Worm (Caenorhabditis elegans) whole organism, midembryonic: ENCODE measurements around the gene F40G12.11.

Experiments
- T22C8.4 ChIP-seq: fragments of 200-800 bp; sonication (Bioruptor generic); IDR thresholded peaks from 2 replicates; pipeline ENCODE4 v1.3.6; 2022; ENCODE audit warnings: missing genetic modification characterization, missing compliant biosample characterization
- cog-1 ChIP-seq: sonication (generic microtip); optimal IDR thresholded peaks from 2 replicates; lab custom pipeline; 2016; ENCODE audit warnings: missing genetic modification characterization, missing compliant biosample characterization
- flt-1 ChIP-seq: fragments of 200-800 bp; sonication (Bioruptor generic); IDR thresholded peaks from 2 replicates; pipeline ENCODE4 v1.3.6; 2022; ENCODE audit warnings: missing genetic modification characterization, missing compliant biosample characterization
- klf-2 ChIP-seq: fragments of 200-800 bp; sonication (Bioruptor generic); conservative IDR thresholded peaks from 2 replicates; pipeline ENCODE4 v1.3.6; 2022; ENCODE audit warnings: missing genetic modification reagents, missing genetic modification characterization, missing compliant biosample characterization
- med-1 ChIP-seq: sonication (generic microtip); optimal IDR thresholded peaks from 2 replicates; lab custom pipeline; 2017; ENCODE audit warnings: missing genetic modification characterization, mild to moderate bottlenecking, missing compliant biosample characterization, antibody characterized with exemption, missing genetic modification reagents; ENCODE audit not compliant: insufficient read depth
- ref-1 ChIP-seq: fragments of 200-800 bp; sonication (Bioruptor generic); conservative IDR thresholded peaks from 2 replicates; pipeline ENCODE4 v1.3.6; 2022; ENCODE audit warnings: missing genetic modification reagents, missing genetic modification characterization, missing compliant biosample characterization
- tab-1 ChIP-seq: fragments of 200-800 bp; sonication (Bioruptor generic); IDR thresholded peaks from 2 replicates; pipeline ENCODE4 v1.3.6; 2022; ENCODE audit warnings: missing genetic modification characterization, missing compliant biosample characterization
- ztf-23 ChIP-seq: fragments of 200-800 bp; sonication (Bioruptor generic); IDR thresholded peaks from 2 replicates; pipeline ENCODE4 v1.3.6; 2022; ENCODE audit warnings: missing genetic modification reagents, missing genetic modification characterization, missing compliant biosample characterization
- ztf-29 ChIP-seq: fragments of 200-800 bp; sonication (Bioruptor generic); IDR thresholded peaks from 2 replicates; pipeline ENCODE4 v1.3.6; 2022; ENCODE audit warnings: missing genetic modification reagents, missing genetic modification characterization, missing compliant biosample characterization

- TF ChIP-seq med-1 (GFP tag; lab: Kevin White, UChicago) (no peak), ref-1 (GFP tag; lab: Robert Waterston, UW) (no peak), klf-2 (GFP tag; lab: Robert Waterston, UW) (no peak), cog-1 (tag; lab: Kevin White, UChicago) (no peak), tab-1 (GFP tag; lab: Robert Waterston, UW) (no peak), ztf-29 (GFP tag; lab: Robert Waterston, UW) (no peak), flt-1 (GFP tag; lab: Robert Waterston, UW) (no peak), T22C8.4 (GFP tag; lab: Robert Waterston, UW) (no peak), ztf-23 (GFP tag; lab: Robert Waterston, UW) (no peak)
Observed at ce11 chrV:14267326-14267942, 18.5 kb upstream of the F40G12.11 start.
